Fruit fly (Drosophila melanogaster): ENCODE measurements around the gene Cyp4d2.

The Cyp4d2 gene

dm6 chrX:2141854-2142216, 34.0 kb upstream of the Cyp4d2 start (continued):
- no peak for TF ChIP-seq lola (GFP tag; optimal IDR thresholded peaks at IDR 0.05)
- TF ChIP-seq Dek (tag; optimal IDR thresholded peaks at IDR 0.05) = peak; percentile 43
- TF ChIP-seq CG17829 (tag; optimal IDR thresholded peaks at IDR 0.05) = no peak
- peak; percentile 24 for TF ChIP-seq CG18764 (GFP tag; optimal IDR thresholded peaks at IDR 0.05)
- TF ChIP-seq CG2678 (tag; optimal IDR thresholded peaks at IDR 0.05) = peak; percentile 68
- TF ChIP-seq CG8089 (GFP tag; optimal IDR thresholded peaks at IDR 0.05) = peak; percentile 16
- TF ChIP-seq CG12155 (GFP tag; optimal IDR thresholded peaks at IDR 0.05) = peak; percentile 25
- TF ChIP-seq Nf-YB (GFP tag; optimal IDR thresholded peaks at IDR 0.05) = peak; percentile 8
- TF ChIP-seq cwo (GFP tag; optimal IDR thresholded peaks at IDR 0.05) = peak; percentile 50
- no peak for TF ChIP-seq bigmax (GFP tag; optimal IDR thresholded peaks at IDR 0.05)
- 0 out of 3 replicates have a peak, but pooled peaks have one; percentile 11 for TF ChIP-seq Aef1 (GFP tag; IDR thresholded peaks at IDR 0.05)
- TF ChIP-seq CG2129 (GFP tag; IDR thresholded peaks at IDR 0.05; ENCODE audit: partially characterized antibody) = no peak
- no peak for TF ChIP-seq CG7786 (GFP tag; optimal IDR thresholded peaks at IDR 0.05)
- no peak for TF ChIP-seq CG10321 (GFP tag; IDR thresholded peaks at IDR 0.05)
- no peak for TF ChIP-seq pita (GFP tag; optimal IDR thresholded peaks at IDR 0.05)

DNA sequence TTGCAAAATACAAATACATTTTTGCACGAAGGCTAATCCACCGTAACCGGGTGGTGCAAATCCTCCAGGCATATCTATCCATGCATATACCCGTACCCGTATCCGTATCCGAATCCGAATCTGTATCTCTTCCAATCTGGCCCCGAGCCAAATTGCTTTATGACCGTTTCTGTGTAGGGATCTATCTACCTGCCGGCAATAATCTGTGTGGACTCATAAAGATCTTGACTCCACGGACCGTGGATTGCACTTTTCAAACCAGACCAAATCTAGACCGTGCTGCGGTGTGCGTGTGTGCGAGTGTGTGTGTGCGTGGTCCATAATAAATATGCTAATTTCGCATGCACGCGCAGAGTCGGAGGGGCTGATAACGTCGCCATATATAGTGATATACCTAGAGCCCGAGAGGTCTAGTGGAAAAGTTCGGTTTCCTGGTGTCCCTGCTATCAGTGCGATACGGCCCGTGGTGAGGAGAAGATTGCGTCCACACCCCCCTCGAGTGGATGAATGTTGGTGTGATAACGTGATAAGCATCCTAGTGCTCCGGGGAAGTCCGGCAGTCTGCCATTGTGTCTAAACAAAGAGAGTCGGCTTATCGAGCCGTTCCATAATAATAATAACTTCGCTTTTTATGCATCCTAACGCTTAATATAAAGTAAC, 33.4 kb upstream of the Cyp4d2 start:
- TF ChIP-seq cad (GFP tag; optimal IDR thresholded peaks at IDR 0.05) (peak; percentile 95), CG32532 (GFP tag; IDR thresholded peaks at IDR 0.05) (no peak), ewg (GFP tag; optimal IDR thresholded peaks at IDR 0.05) (no peak), Aef1 (GFP tag; IDR thresholded peaks at IDR 0.05) (no peak), lbe (GFP tag; optimal IDR thresholded peaks at IDR 0.05) (no peak), sd (tag; optimal IDR thresholded peaks at IDR 0.05) (peak; percentile 11), CG6654 (GFP tag; optimal IDR thresholded peaks at IDR 0.05) (no peak), zen (tag; optimal IDR thresholded peaks at IDR 0.05) (peak; percentile 39), Awh (GFP tag; IDR thresholded peaks at IDR 0.05) (no peak), usp (GFP tag; optimal IDR thresholded peaks at IDR 0.05) (no peak), GATAe (GFP tag; conservative IDR thresholded peaks at IDR 0.05) (no peak), ash1 (GFP tag; optimal IDR thresholded peaks at IDR 0.05) (no peak), nerfin-1 (tag; optimal IDR thresholded peaks at IDR 0.05) (no peak), CG1603 (tag; optimal IDR thresholded peaks at IDR 0.05) (no peak), fd64A (GFP tag; optimal IDR thresholded peaks at IDR 0.05) (no peak), Hey (tag; optimal IDR thresholded peaks at IDR 0.05) (peak; percentile 56), CG17568 (GFP tag; optimal IDR thresholded peaks at IDR 0.05) (no peak), vfl (GFP tag; optimal IDR thresholded peaks at IDR 0.05) (no peak), CG4730 (GFP tag; IDR thresholded peaks at IDR 0.05) (no peak), CG33213 (GFP tag; optimal IDR thresholded peaks at IDR 0.05) (no peak), Dbx (GFP tag; IDR thresholded peaks at IDR 0.05) (no peak), tll (GFP tag; optimal IDR thresholded peaks at IDR 0.05) (peak in 1 of 2 experiments; percentile 80), sqz (GFP tag; optimal IDR thresholded peaks at IDR 0.05) (no peak), yki (optimal IDR thresholded peaks at IDR 0.05) (no peak), oc (tag; optimal IDR thresholded peaks at IDR 0.05) (no peak), sug (tag; optimal IDR thresholded peaks at IDR 0.05) (peak; percentile 60), CG14441 (GFP tag; IDR thresholded peaks at IDR 0.05) (no peak), peb (GFP tag; IDR thresholded peaks at IDR 0.05) (no peak), CG10543 (GFP tag; optimal IDR thresholded peaks at IDR 0.05) (peak; percentile 47), CrebB (tag; optimal IDR thresholded peaks at IDR 0.05) (no peak), Mes4 (GFP tag; optimal IDR thresholded peaks at IDR 0.05) (no peak), vvl (GFP tag; IDR thresholded peaks at IDR 0.05) (0 out of 2 replicates have a peak, but pooled peaks have one; percentile 10), CG2712 (tag; optimal IDR thresholded peaks at IDR 0.05) (no peak), tna (GFP tag; IDR thresholded peaks at IDR 0.05; ENCODE audit: partially characterized antibody) (no peak), zfh1 (GFP tag; IDR thresholded peaks at IDR 0.05) (no peak), Lim3 (GFP tag; IDR thresholded peaks at IDR 0.05) (no peak)

Measured in whole organism, embryonic.